Worm (Caenorhabditis elegans): ENCODE measurements around the gene F08F8.10.
A peak's percentile ranks its signal among the peaks of the same experiment; 100 is the strongest.

F08F8.10 gene

DNA sequence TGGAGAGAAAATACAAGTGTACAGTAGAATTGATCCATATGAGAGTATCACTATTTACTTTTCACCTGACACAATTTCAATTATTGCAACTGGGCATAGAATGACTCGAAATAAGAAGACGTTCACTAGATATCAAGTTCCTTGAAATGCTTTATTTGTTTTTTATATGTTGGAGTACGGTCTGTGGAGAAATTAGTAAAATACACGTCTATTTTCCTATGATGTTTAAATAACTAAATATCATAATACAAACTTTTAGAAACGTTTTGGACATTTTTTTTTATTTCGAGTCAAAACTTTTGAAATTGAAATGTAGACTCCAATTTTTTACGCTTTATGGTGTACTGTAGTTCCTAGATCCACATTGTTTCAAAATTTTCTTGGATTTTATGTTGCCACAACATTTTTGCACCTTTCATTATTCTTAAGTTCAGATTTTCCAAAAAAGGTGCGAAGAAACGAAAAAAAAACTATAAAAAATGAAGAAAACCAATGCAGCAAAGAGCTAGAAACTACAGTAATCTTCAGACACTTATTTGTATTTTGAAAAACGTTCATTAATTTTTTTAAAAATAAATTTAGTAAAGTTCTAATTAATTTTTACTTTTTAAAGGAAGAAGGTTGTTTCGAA, 12.3 kb upstream of the F08F8.10 start (continued):
- TF ChIP-seq somi-1 (GFP tag; optimal IDR thresholded peaks at IDR 0.05) (peak; percentile 34), lin-40 (tag; optimal IDR thresholded peaks at IDR 0.05) (peak; percentile 48), unc-62 (GFP tag; optimal IDR thresholded peaks at IDR 0.05) (no peak), tlf-1 (GFP tag; optimal IDR thresholded peaks at IDR 0.05) (no peak), ama-1 (optimal IDR thresholded peaks at IDR 0.05) (peak; percentile 41), ama-1 (GFP tag; optimal IDR thresholded peaks at IDR 0.05) (no peak), atf-7 (tag; optimal IDR thresholded peaks at IDR 0.05) (no peak), cebp-2 (GFP tag; IDR thresholded peaks at IDR 0.05) (no peak), lag-1 (GFP tag; IDR thresholded peaks at IDR 0.05) (no peak), snpc-4 (GFP tag; optimal IDR thresholded peaks at IDR 0.05) (no peak), snpc-4 (tag; optimal IDR thresholded peaks at IDR 0.05) (no peak), madf-8 (GFP tag; conservative IDR thresholded peaks at IDR 0.05) (no peak), egl-18 (GFP tag; IDR thresholded peaks at IDR 0.05) (no peak)

DNA sequence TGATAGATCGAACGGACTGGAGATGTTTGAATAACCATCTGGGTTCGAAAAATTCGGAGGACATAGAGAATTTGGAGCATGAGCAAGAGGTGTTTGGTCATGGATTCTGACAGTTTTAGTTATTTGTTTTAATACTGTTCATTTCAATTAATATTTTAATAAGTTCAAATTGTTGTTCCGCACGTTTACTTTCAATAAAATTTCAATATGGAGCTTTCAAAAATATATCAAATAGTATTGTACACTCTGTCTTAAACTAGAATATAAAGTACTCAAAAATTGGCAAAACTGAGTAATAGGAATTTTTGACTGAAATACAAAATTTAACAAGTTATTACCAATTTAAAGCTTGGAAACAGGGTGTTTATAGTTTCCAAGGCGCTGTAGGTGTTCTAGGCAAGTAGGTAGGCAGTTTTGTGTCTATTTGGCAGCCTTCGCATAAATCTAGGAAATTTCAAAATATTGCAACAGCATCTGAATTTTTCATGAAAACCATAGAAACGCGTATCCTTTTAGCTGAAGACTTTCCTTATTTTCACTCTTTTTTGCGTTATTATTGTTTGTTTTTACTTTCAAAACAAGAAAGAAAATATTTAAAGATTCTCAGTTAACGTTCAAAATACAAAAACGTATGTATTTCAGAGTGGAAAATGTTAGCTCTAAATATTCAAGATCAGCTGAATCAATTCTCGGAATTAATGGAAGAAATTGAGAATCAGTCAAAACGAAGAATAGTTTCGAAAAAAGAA, 10.0 kb upstream of the F08F8.10 start, which contains the start of the genes T20B12.5 and T20B12.4:
T20B12.5 (minus strand) TSS at position 101 of the 749 bp plus-strand sequence.
T20B12.4 (plus strand) TSS at position 699 of the 749 bp plus-strand sequence.
- no peak for TF ChIP-seq sdz-38 (tag; optimal IDR thresholded peaks at IDR 0.05)
- no peak for TF ChIP-seq F52B5.7 (tag; optimal IDR thresholded peaks at IDR 0.05)
- no peak for TF ChIP-seq rpc-1 (optimal IDR thresholded peaks at IDR 0.05)
- TF ChIP-seq rpc-1 (tag; optimal IDR thresholded peaks at IDR 0.05) = no peak
- TF ChIP-seq hrde-1 (tag; optimal IDR thresholded peaks at IDR 0.05; ENCODE audit: borderline replicate concordance) = no peak
- no peak for TF ChIP-seq atf-7 (tag; optimal IDR thresholded peaks at IDR 0.05)

DNA sequence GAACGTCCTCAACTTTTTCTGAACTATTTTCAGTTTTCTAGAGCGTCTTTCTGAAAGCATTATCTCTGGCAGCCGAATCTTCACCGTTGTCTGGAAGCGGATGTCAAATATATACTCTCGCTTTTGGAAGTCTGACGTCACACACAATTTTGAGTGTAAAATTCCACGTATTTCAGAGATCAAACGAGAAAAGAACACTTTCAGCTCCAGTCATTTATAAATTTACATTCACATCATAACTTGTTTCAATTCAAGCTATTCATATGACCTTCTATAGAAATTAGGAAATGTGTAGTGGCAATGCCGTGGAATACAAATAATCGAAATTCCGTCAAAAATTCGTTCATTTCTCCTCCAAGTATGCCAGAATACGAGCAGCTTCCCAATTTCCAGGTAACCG, 8.4 kb upstream of the F08F8.10 start, which contains the start of gene F08F8.11:
F08F8.11 (plus strand) TSS at position 301 of the 400 bp plus-strand sequence.
- TF ChIP-seq D2030.7 (GFP tag; IDR thresholded peaks at IDR 0.05) (no peak), repo-1 (tag; optimal IDR thresholded peaks at IDR 0.05) (no peak), tlf-1 (GFP tag; optimal IDR thresholded peaks at IDR 0.05) (no peak), bed-1 (GFP tag; IDR thresholded peaks at IDR 0.05) (no peak), hlh-12 (tag; optimal IDR thresholded peaks at IDR 0.05) (no peak), fkh-3 (tag; optimal IDR thresholded peaks at IDR 0.05) (no peak), unc-62 (GFP tag; optimal IDR thresholded peaks at IDR 0.05) (no peak), B0261.1 (tag; optimal IDR thresholded peaks at IDR 0.05) (no peak), B0019.2 (GFP tag; conservative IDR thresholded peaks at IDR 0.05) (no peak)

- TF ChIP-seq lin-35 (GFP tag; optimal IDR thresholded peaks at IDR 0.05) (peak in 1 of 3 experiments; percentile 8), cebp-1 (GFP tag; IDR thresholded peaks at IDR 0.05) (no peak), cebp-1 (tag; optimal IDR thresholded peaks at IDR 0.05) (peak; percentile 39), F55B11.4 (tag; optimal IDR thresholded peaks at IDR 0.05; ENCODE audit: borderline replicate concordance, insufficient read depth) (no peak), lsl-1 (GFP tag; optimal IDR thresholded peaks at IDR 0.05) (no peak), lin-54 (GFP tag; optimal IDR thresholded peaks at IDR 0.05) (peak; percentile 22)
These were observed 1.9 kb upstream of the F08F8.10 start, which contains the start of the genes eco-1 and hmgr-1 for ce11 chrIII:7359037-7359548. TSS of gene eco-1 (minus strand) at chrIII:7359095. TSS of gene hmgr-1 (plus strand) at chrIII:7359498.

DNA sequence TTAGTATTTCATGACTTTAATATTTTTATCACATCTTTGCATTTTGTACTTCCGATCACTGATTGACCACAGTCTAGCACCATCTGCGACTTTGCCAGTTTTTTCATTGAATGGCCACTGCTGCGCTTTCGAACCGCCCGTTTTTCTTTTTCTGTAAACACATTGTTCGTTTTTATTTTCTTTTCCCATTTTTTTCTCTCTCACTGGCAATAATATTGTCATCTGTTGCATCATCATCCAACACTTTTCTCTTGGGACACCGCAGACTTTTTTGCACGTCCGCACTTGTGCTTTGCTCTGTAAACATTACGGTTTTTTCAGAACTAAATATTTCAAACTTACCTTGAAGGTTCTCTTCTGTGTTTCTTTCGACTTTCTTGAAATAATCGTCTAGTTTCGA, 1.4 kb upstream of the F08F8.10 start:
- no peak for TF ChIP-seq K11D2.4 (GFP tag; IDR thresholded peaks at IDR 0.05)
- TF ChIP-seq ceh-79 (tag; optimal IDR thresholded peaks at IDR 0.05) = no peak
- TF ChIP-seq ztf-22 (GFP tag; optimal IDR thresholded peaks at IDR 0.05) = no peak
- no peak for TF ChIP-seq F57C9.4 (tag; optimal IDR thresholded peaks at IDR 0.05)
- no peak for TF ChIP-seq unc-130 (GFP tag; optimal IDR thresholded peaks at IDR 0.05)
- no peak for TF ChIP-seq nhr-27 (tag; optimal IDR thresholded peaks at IDR 0.05)
- peak; percentile 8 for TF ChIP-seq nhr-80 (tag; optimal IDR thresholded peaks at IDR 0.05)
- TF ChIP-seq B0019.2 (GFP tag; conservative IDR thresholded peaks at IDR 0.05) = no peak
- peak; percentile 9 for TF ChIP-seq attf-5 (GFP tag; optimal IDR thresholded peaks at IDR 0.05)
- TF ChIP-seq ets-4 (GFP tag; optimal IDR thresholded peaks at IDR 0.05) = no peak
- no peak for TF ChIP-seq lin-35 (GFP tag; optimal IDR thresholded peaks at IDR 0.05)
- peak; percentile 37 for TF ChIP-seq somi-1 (GFP tag; optimal IDR thresholded peaks at IDR 0.05)
- no peak for TF ChIP-seq D2030.7 (GFP tag; IDR thresholded peaks at IDR 0.05)
- no peak for TF ChIP-seq ekl-4 (GFP tag; IDR thresholded peaks at IDR 0.05)
- TF ChIP-seq cebp-1 (GFP tag; IDR thresholded peaks at IDR 0.05) = no peak
- peak; percentile 5 for TF ChIP-seq cebp-1 (tag; optimal IDR thresholded peaks at IDR 0.05)
